Worm (Caenorhabditis elegans): Measurements from ENCODE around the gene F58E6.6.

ce11 chrV:9716397-9716796, 36.4 kb downstream of the F58E6.6 start, which contains the start of gene str-188:
- TF ChIP-seq aly-2 (tag; optimal IDR thresholded peaks at IDR 0.05) (no peak), nhr-28 (tag; optimal IDR thresholded peaks at IDR 0.05) (no peak), pha-4 (GFP tag; IDR thresholded peaks at IDR 0.05) (no peak), pha-4 (tag; optimal IDR thresholded peaks at IDR 0.05) (no peak), dmd-9 (GFP tag; IDR thresholded peaks at IDR 0.05) (no peak)

Measured in whole organism, L4 larva.